Comparison of ENCODE assay signal across 1 worm cellular context in the genomic region with DNA sequence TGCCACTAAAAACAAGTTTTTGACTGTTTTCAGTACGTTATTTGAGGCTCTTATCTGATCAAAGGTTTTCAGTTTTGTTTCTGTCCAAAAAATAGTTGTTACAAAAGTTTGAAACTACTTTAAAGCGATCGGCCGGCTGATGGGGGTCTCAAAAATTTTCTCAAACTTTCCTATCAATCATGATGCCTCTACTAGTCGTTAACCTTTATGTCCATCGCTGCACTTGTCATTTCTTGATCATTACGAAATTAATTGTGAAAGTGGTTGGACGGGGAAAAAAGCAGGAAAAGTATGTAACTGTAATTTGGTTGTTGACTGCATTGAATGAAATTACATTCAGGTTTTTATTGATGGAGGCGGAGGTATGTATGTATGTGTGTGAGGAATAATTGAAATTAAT.
TF ChIP-seq lines count a peak whose summit lies in the region.

No protein-coding gene starts in this region.

TF ChIP-seq in whole organism, L1 larva, 84 proteins besides CTCF, POLR2A, EP300 and RAD21 (continued from another document):
- no peak for TF ChIP-seq nhr-77 (tag; optimal IDR thresholded peaks at IDR 0.05; lab: Kevin White, UChicago)
TF ChIP-seq in whole organism, L1 larva: peak in this region for 3.
